Worm (Caenorhabditis elegans): Measurements from ENCODE around the gene ZK402.5.
A peak's percentile ranks its signal among the peaks of the same experiment; 100 is the strongest.

ZK402.5 gene

ce11 chrX:1446593-1447141 is 45.5 kb upstream of the ZK402.5 start, which contains the start of gene zfp-3 (continued):
- TF ChIP-seq mdl-1 (tag; optimal IDR thresholded peaks at IDR 0.05) (peak; percentile 95 to 97), pha-4 (GFP tag; IDR thresholded peaks at IDR 0.05) (peak; percentile 84), pha-4 (tag; optimal IDR thresholded peaks at IDR 0.05) (peak; percentile 28), fos-1 (tag; optimal IDR thresholded peaks at IDR 0.05) (peak; percentile 25), fkh-10 (GFP tag; optimal IDR thresholded peaks at IDR 0.05) (peak; percentile 95), lsy-2 (tag; optimal IDR thresholded peaks at IDR 0.05) (peak; percentile 81 to 93), hlh-30 (tag; optimal IDR thresholded peaks at IDR 0.05; ENCODE audit: insufficient read depth) (peak; percentile 99), ceh-28 (tag; optimal IDR thresholded peaks at IDR 0.05) (peak; percentile 72), ctbp-1 (GFP tag; IDR thresholded peaks at IDR 0.05) (peak; percentile 95), hif-1 (tag; optimal IDR thresholded peaks at IDR 0.05) (peak; percentile 52 to 95), nhr-48 (tag; optimal IDR thresholded peaks at IDR 0.05) (peak; percentile 85), Y105C5A.15 (GFP tag; IDR thresholded peaks at IDR 0.05) (0 out of 2 replicates have a peak, but pooled peaks have one; percentile 31), tra-1 (GFP tag; IDR thresholded peaks at IDR 0.05) (peak; percentile 81), egl-27 (tag; optimal IDR thresholded peaks at IDR 0.05) (no peak), gei-8 (GFP tag; optimal IDR thresholded peaks at IDR 0.05) (peak; percentile 39), ces-1 (GFP tag; optimal IDR thresholded peaks at IDR 0.05) (peak; percentile 2), mdt-29 (GFP tag; IDR thresholded peaks at IDR 0.05) (peak; percentile 76), zfp-2 (tag; optimal IDR thresholded peaks at IDR 0.05) (peak; percentile 65), dve-1 (tag; optimal IDR thresholded peaks at IDR 0.05; ENCODE audit: insufficient read depth) (peak; percentile 97), mep-1 (tag; optimal IDR thresholded peaks at IDR 0.05) (peak; percentile 97), nhr-11 (tag; optimal IDR thresholded peaks at IDR 0.05) (peak; percentile 94), ceh-20 (GFP tag; IDR thresholded peaks at IDR 0.05) (peak; percentile 94), ceh-82 (tag; optimal IDR thresholded peaks at IDR 0.05) (no peak), hlh-11 (tag; optimal IDR thresholded peaks at IDR 0.05) (peak; percentile 99), mxl-2 (GFP tag; conservative IDR thresholded peaks at IDR 0.05) (no peak), attf-4 (tag; optimal IDR thresholded peaks at IDR 0.05) (no peak), dmd-9 (GFP tag; IDR thresholded peaks at IDR 0.05) (peak; percentile 77), php-3 (GFP tag; IDR thresholded peaks at IDR 0.05) (0 out of 2 replicates have a peak, but pooled peaks have one; percentile 44), lir-3 (tag; optimal IDR thresholded peaks at IDR 0.05) (peak; percentile 45), duxl-1 (tag; optimal IDR thresholded peaks at IDR 0.05; ENCODE audit: poor library complexity) (peak; percentile 87), ceh-32 (tag; optimal IDR thresholded peaks at IDR 0.05; ENCODE audit: poor library complexity) (peak; percentile 49), dmd-6 (GFP tag; IDR thresholded peaks at IDR 0.05) (peak; percentile 91), set-16 (GFP tag; IDR thresholded peaks at IDR 0.05) (peak; percentile 91), unc-62 (GFP tag; optimal IDR thresholded peaks at IDR 0.05 in 1 of 2) (peak in 1 of 2 experiments; percentile 99), unc-62 (tag; optimal IDR thresholded peaks at IDR 0.05) (no peak), mxl-3 (GFP tag; optimal IDR thresholded peaks at IDR 0.05) (peak; percentile 90), lin-13 (GFP tag; optimal IDR thresholded peaks at IDR 0.05) (peak; percentile 67), cey-2 (tag; optimal IDR thresholded peaks at IDR 0.05; ENCODE audit: borderline replicate concordance, insufficient read depth) (no peak), daf-8 (GFP tag; IDR thresholded peaks at IDR 0.05) (no peak), zag-1 (tag; optimal IDR thresholded peaks at IDR 0.05) (peak; percentile 58), nhr-111 (GFP tag; optimal IDR thresholded peaks at IDR 0.05) (no peak), dpl-1 (GFP tag; optimal IDR thresholded peaks at IDR 0.05) (peak; percentile 72)
